Worm (Caenorhabditis elegans): ENCODE results near the gene hipr-1.

hipr-1 gene

DNA sequence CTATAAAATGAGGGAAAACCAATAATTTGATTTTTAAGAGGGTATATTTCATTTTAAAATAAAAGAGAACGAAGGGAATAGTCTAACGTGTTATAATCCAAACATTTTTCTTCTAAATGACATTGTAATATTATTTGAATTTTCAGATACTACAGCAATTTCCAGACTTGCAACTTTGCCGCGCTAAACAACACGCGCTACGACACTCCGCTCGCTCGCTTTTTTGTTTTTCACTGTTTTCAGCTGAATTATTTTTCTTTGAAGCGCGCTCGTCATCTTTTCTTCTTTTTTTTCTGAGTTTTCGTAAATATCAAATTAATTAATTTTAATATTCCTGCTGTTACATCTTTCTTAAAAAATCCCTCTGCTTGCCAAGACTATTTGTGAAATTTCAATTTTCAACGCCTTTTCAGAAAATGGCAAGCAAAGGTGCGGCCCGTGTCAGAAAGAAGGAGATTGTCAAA, 2.7 kb upstream of the hipr-1 start, which contains the start of gene mrpl-11:
mrpl-11 (plus strand) TSS at position 414 of the 464 bp plus-strand sequence.
- TF ChIP-seq fax-1 (tag; optimal IDR thresholded peaks at IDR 0.05) (no peak), ceh-22 (tag; optimal IDR thresholded peaks at IDR 0.05) (no peak), nhr-232 (tag; optimal IDR thresholded peaks at IDR 0.05) (no peak), pqm-1 (tag; optimal IDR thresholded peaks at IDR 0.05) (no peak), nfya-1 (tag; optimal IDR thresholded peaks at IDR 0.05) (no peak), ttx-3 (tag; optimal IDR thresholded peaks at IDR 0.05) (no peak), pha-4 (tag; optimal IDR thresholded peaks at IDR 0.05) (no peak), pha-2 (tag; optimal IDR thresholded peaks at IDR 0.05) (no peak), elt-2 (tag; optimal IDR thresholded peaks at IDR 0.05) (no peak), lin-11 (tag; optimal IDR thresholded peaks at IDR 0.05) (no peak), dmd-4 (tag; optimal IDR thresholded peaks at IDR 0.05; ENCODE audit: borderline replicate concordance) (no peak)

DNA sequence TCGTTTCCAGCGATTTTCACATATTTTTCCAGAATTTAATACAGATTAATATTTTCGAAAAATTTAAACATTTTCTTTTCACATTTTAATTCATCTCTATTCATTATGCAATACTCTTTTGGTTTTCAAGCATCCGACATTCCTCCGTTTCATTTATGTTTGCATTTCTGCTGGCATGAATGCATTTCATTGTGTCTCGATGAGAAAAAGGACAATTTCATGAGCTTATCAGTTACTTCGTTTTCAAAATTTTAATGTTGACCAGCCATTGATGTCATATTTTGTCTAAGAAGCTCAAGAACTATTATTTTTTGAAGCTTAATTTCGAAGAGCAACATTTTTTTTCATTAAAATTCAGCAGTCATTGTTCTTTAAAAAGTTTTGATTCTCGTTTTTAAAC, 1.4 kb upstream of the hipr-1 start:
- no peak for TF ChIP-seq sox-4 (tag; optimal IDR thresholded peaks at IDR 0.05)
- TF ChIP-seq pha-2 (tag; optimal IDR thresholded peaks at IDR 0.05) = no peak
- no peak for TF ChIP-seq Y22D7AL.16 (tag; optimal IDR thresholded peaks at IDR 0.05)
- TF ChIP-seq ttx-3 (tag; optimal IDR thresholded peaks at IDR 0.05) = no peak
- TF ChIP-seq pha-4 (tag; optimal IDR thresholded peaks at IDR 0.05) = no peak
- TF ChIP-seq elt-2 (tag; optimal IDR thresholded peaks at IDR 0.05) = no peak
- no peak for TF ChIP-seq ceh-22 (tag; optimal IDR thresholded peaks at IDR 0.05)
- no peak for TF ChIP-seq nhr-232 (tag; optimal IDR thresholded peaks at IDR 0.05)
- TF ChIP-seq eyg-1 (tag; optimal IDR thresholded peaks at IDR 0.05) = no peak
- TF ChIP-seq sdc-2 (tag; optimal IDR thresholded peaks at IDR 0.05) = no peak
- TF ChIP-seq unc-55 (GFP tag; optimal IDR thresholded peaks at IDR 0.05) = no peak

DNA sequence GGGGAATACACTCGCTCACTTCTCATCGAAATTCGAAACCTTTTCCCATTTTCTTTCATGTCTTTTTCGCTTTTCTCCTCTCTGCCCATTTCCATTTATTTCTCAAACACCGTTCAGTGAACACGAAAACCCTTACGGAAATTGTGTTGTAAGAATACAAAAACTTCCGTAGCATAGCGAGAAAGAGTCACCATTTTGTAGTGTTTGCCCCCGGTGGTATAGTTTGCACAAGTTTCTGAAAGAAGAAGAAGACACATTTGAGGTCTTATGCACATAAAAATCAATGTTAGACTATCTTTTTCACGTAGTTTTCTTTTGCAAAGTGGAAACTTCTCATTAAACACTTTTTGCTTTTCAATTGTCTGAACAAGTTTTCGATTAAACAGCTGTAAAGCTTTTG, 897 bp upstream of the hipr-1 start:
- TF ChIP-seq hlh-6 (tag; optimal IDR thresholded peaks at IDR 0.05) = no peak
- no peak for TF ChIP-seq unc-55 (GFP tag; optimal IDR thresholded peaks at IDR 0.05)
- no peak for TF ChIP-seq sox-4 (tag; optimal IDR thresholded peaks at IDR 0.05)

DNA sequence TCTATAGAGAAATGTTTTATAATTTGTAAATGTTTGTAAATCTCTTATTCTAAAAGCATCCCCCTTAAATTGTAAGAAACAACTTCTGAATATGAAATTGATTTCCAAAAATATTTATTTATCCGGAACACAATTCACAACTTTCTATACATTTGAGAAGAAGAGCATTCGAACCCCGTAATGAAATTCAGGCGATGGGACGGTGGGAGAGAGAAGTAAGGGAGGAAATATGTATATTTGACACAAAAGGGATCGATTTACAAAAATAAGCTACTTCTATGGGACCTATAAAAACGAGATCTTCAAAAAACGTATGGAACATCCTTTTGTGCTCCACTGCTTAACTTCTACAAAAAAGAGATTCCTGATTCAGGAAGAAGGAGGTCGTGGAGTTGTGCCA, 5.2 kb downstream of the hipr-1 start:
- TF ChIP-seq ceh-2 (tag; optimal IDR thresholded peaks at IDR 0.05) (no peak), ceh-48 (tag; optimal IDR thresholded peaks at IDR 0.05) (no peak), nfya-1 (tag; optimal IDR thresholded peaks at IDR 0.05) (no peak), ceh-18 (tag; optimal IDR thresholded peaks at IDR 0.05) (no peak), tbx-7 (tag; optimal IDR thresholded peaks at IDR 0.05) (no peak), K09A11.1 (tag; optimal IDR thresholded peaks at IDR 0.05; ENCODE audit: insufficient read depth) (no peak), sox-4 (tag; optimal IDR thresholded peaks at IDR 0.05) (no peak), Y22D7AL.16 (tag; optimal IDR thresholded peaks at IDR 0.05) (no peak), elt-4 (tag; optimal IDR thresholded peaks at IDR 0.05) (no peak), ref-2 (tag; optimal IDR thresholded peaks at IDR 0.05) (no peak), ceh-6 (GFP tag; optimal IDR thresholded peaks at IDR 0.05) (no peak), ztf-16 (tag; optimal IDR thresholded peaks at IDR 0.05) (no peak), ahr-1 (tag; optimal IDR thresholded peaks at IDR 0.05) (no peak), C38D4.7 (GFP tag; optimal IDR thresholded peaks at IDR 0.05) (no peak), gmeb-2 (tag; optimal IDR thresholded peaks at IDR 0.05) (no peak), pros-1 (tag; optimal IDR thresholded peaks at IDR 0.05) (no peak), dmd-4 (tag; optimal IDR thresholded peaks at IDR 0.05; ENCODE audit: borderline replicate concordance) (no peak), hlh-30 (tag; optimal IDR thresholded peaks at IDR 0.05; ENCODE audit: insufficient read depth) (no peak)

DNA sequence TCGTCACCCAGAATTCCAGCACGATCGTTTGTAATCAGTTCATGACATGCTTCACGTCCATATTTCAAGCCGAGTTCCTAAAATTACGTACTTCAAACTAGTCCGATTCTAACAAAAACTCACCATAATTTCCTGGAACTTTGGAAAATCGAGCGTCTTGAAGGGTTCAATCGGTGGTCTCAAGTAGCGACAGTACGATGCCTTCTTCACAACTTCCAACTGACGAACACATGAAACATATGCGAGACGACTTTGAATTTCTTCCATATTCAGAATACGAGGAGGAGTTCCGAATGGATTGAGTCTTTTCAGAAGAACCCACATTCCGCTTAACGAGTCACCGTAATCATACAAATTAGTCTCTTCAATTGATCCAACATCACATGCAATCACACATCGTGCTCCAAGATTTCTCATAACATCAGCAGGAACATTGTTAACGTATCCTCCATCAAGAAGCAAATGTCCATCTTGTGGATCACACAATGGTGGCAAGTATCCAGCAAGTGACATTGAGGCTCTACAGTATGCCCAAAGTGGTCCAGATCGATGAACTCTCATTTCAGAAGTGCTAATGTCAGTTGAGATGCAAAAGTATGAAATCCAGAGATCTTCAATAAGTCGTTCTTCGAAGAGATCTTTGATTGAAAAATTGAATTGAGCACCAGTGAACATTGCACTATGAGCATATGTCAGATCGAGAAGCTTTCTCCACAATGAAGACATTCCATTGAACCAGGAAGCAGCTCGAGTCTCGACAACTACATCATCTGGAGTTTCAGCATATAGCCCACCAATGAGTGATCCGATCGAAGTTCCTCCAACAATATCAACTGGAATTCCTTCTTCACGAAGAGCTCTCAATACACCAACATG, 6.3 kb downstream of the hipr-1 start:
- TF ChIP-seq nhr-232 (tag; optimal IDR thresholded peaks at IDR 0.05) (no peak), ceh-48 (tag; optimal IDR thresholded peaks at IDR 0.05) (no peak), K02D7.2 (tag; optimal IDR thresholded peaks at IDR 0.05) (no peak), eyg-1 (tag; optimal IDR thresholded peaks at IDR 0.05) (no peak), hlh-13 (GFP tag; optimal IDR thresholded peaks at IDR 0.05) (no peak), ceh-31 (tag; optimal IDR thresholded peaks at IDR 0.05) (no peak)
